Comparison of ENCODE assay signal across 2 worm cellular contexts in the genomic region with DNA sequence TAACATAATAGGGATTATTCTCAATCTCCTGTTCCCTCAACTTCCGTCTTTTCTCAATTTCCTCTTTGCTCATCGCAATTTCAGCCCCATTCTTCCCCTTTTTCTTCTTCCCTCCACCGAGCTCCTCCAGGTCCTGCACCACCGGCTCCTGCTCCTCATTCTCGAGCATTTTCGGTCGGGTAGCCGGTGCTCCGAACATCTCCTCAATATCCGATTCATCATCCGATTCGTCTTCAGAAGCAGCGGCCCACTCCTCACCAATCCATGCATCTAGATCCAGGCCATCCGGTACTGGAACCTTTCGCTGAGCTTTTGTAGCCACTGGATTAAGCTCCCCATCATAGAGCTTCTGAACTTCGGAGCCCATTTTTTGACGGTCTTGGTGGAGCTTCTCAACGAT.
TF ChIP-seq lines count a peak whose summit lies in the region.

No protein-coding gene starts in this region.

TF ChIP-seq in whole organism, L4 larva, 104 proteins besides CTCF, POLR2A, EP300 and RAD21:
- TF ChIP-seq set-16 (GFP tag; IDR thresholded peaks at IDR 0.05; lab: Robert Waterston, UW) = peak; percentile 69; the same call in 1 of the 2 replicates
- TF ChIP-seq zip-2 (tag; optimal IDR thresholded peaks at IDR 0.05; lab: Kevin White, UChicago) = no peak
- no peak for TF ChIP-seq spr-1 (tag; optimal IDR thresholded peaks at IDR 0.05; lab: Kevin White, UChicago)

TF ChIP-seq in whole organism, young adult, 124 proteins besides CTCF, POLR2A, EP300 and RAD21:
- TF ChIP-seq mcd-1 (GFP tag; IDR thresholded peaks at IDR 0.05; lab: Robert Waterston, UW) = 0 out of 2 replicates have a peak, but pooled peaks have one; percentile 18
- no peak for TF ChIP-seq cebp-1 (GFP tag; IDR thresholded peaks at IDR 0.05; lab: Robert Waterston, UW)
- TF ChIP-seq cebp-1 (tag; optimal IDR thresholded peaks at IDR 0.05; lab: Kevin White, UChicago) = no peak
- TF ChIP-seq ceh-58 (GFP tag; IDR thresholded peaks at IDR 0.05; lab: Robert Waterston, UW) = no peak
- peak; percentile 69 for TF ChIP-seq zfh-2 (GFP tag; conservative IDR thresholded peaks at IDR 0.05; lab: Robert Waterston, UW)
- TF ChIP-seq egrh-3 (GFP tag; IDR thresholded peaks at IDR 0.05; lab: Robert Waterston, UW) = peak; percentile 42; the same call in 1 of the 2 replicates
